Fruit fly (Drosophila melanogaster): Measurements from ENCODE around the gene CG9609.
A peak's percentile ranks its signal among the peaks of the same experiment; 100 is the strongest.

CG9609 gene

dm6 chrX:16813226-16813625 is 26.4 kb upstream of the CG9609 start:
- TF ChIP-seq gt (GFP tag; IDR thresholded peaks at IDR 0.05): no peak
- TF ChIP-seq CG14667 (GFP tag; IDR thresholded peaks at IDR 0.05): no peak
- TF ChIP-seq Blimp-1 (GFP tag; optimal IDR thresholded peaks at IDR 0.05): peak; percentile 33
- no peak for TF ChIP-seq CG33213 (GFP tag; optimal IDR thresholded peaks at IDR 0.05)
- peak; percentile 11 for TF ChIP-seq CG9727 (GFP tag; optimal IDR thresholded peaks at IDR 0.05)
- TF ChIP-seq bowl (GFP tag; IDR thresholded peaks at IDR 0.05): no peak
- no peak for TF ChIP-seq luna (GFP tag; optimal IDR thresholded peaks at IDR 0.05)
- TF ChIP-seq slbo (GFP tag; IDR thresholded peaks at IDR 0.05): peak; percentile 27; the same call in 1 of the 2 replicates
- TF ChIP-seq z (GFP tag; IDR thresholded peaks at IDR 0.05): no peak
- no peak for TF ChIP-seq Meics (GFP tag; optimal IDR thresholded peaks at IDR 0.05)
- TF ChIP-seq CG2712 (tag; optimal IDR thresholded peaks at IDR 0.05): peak; percentile 45
- TF ChIP-seq CoRest (tag; optimal IDR thresholded peaks at IDR 0.05): peak; percentile 39
- no peak for TF ChIP-seq CG34376 (GFP tag; optimal IDR thresholded peaks at IDR 0.05)
- peak; percentile 7 for TF ChIP-seq CG9437 (GFP tag; optimal IDR thresholded peaks at IDR 0.05)
- TF ChIP-seq dmrt99B (tag; optimal IDR thresholded peaks at IDR 0.05): peak; percentile 55
- peak; percentile 43 for TF ChIP-seq CG17359 (tag; optimal IDR thresholded peaks at IDR 0.05)
- TF ChIP-seq CG6689 (GFP tag; IDR thresholded peaks at IDR 0.05): peak; percentile 57
- TF ChIP-seq CG7839 (tag; optimal IDR thresholded peaks at IDR 0.05): peak; percentile 27
- peak; percentile 32 for TF ChIP-seq unpg (GFP tag; optimal IDR thresholded peaks at IDR 0.05)
- TF ChIP-seq Hand (GFP tag; optimal IDR thresholded peaks at IDR 0.05): no peak
- TF ChIP-seq tap (tag; optimal IDR thresholded peaks at IDR 0.05): peak; percentile 4
- TF ChIP-seq CG34422 (GFP tag; IDR thresholded peaks at IDR 0.05): 0 out of 3 replicates have a peak, but pooled peaks have one; percentile 21
- peak; percentile 36 for TF ChIP-seq CG13424 (tag; optimal IDR thresholded peaks at IDR 0.05)
- 0 out of 2 replicates have a peak, but pooled peaks have one; percentile 14 for TF ChIP-seq vvl (GFP tag; IDR thresholded peaks at IDR 0.05)
- TF ChIP-seq fd96Cb (tag; optimal IDR thresholded peaks at IDR 0.05): peak; percentile 36
- TF ChIP-seq Sox102F (GFP tag; optimal IDR thresholded peaks at IDR 0.05): peak; percentile 46
- peak; percentile 21; the same call in 2 of the 3 replicates for TF ChIP-seq tgo (GFP tag; IDR thresholded peaks at IDR 0.05)
- no peak for TF ChIP-seq jing (GFP tag; optimal IDR thresholded peaks at IDR 0.05)
- peak; percentile 46; the same call in 1 of the 2 replicates for TF ChIP-seq CG31441 (GFP tag; IDR thresholded peaks at IDR 0.05)
- peak; percentile 43 for TF ChIP-seq Oli (tag; optimal IDR thresholded peaks at IDR 0.05)
- TF ChIP-seq chif (GFP tag; optimal IDR thresholded peaks at IDR 0.05): no peak
- peak; percentile 17 for TF ChIP-seq CG7556 (GFP tag; optimal IDR thresholded peaks at IDR 0.05)
- TF ChIP-seq CG5953 (GFP tag; IDR thresholded peaks at IDR 0.05): no peak
- TF ChIP-seq CG12659 (GFP tag; optimal IDR thresholded peaks at IDR 0.05): peak; percentile 24
- 0 out of 2 replicates have a peak, but pooled peaks have one; percentile 15 for TF ChIP-seq Awh (GFP tag; IDR thresholded peaks at IDR 0.05)
- TF ChIP-seq CG13296 (GFP tag; optimal IDR thresholded peaks at IDR 0.05): peak; percentile 7
- peak; percentile 39 for TF ChIP-seq phol (tag; optimal IDR thresholded peaks at IDR 0.05)
- TF ChIP-seq CG4854 (GFP tag; optimal IDR thresholded peaks at IDR 0.05): no peak
- TF ChIP-seq wor (GFP tag; IDR thresholded peaks at IDR 0.05): no peak
- peak; percentile 44 for TF ChIP-seq Ets65A (GFP tag)
- TF ChIP-seq CG15269 (tag; optimal IDR thresholded peaks at IDR 0.05): peak; percentile 49
- TF ChIP-seq CG2678 (tag; optimal IDR thresholded peaks at IDR 0.05): peak; percentile 51
- peak; percentile 14 for TF ChIP-seq CG8924 (tag; optimal IDR thresholded peaks at IDR 0.05)
- TF ChIP-seq CG10366 (GFP tag; IDR thresholded peaks at IDR 0.05): peak; percentile 10; the same call in 1 of the 2 replicates
- peak; percentile 6 for TF ChIP-seq CG1602 (GFP tag; optimal IDR thresholded peaks at IDR 0.05)
- TF ChIP-seq CG17385 (GFP tag; optimal IDR thresholded peaks at IDR 0.05): peak; percentile 21
- peak; percentile 13 for TF ChIP-seq CG30403 (GFP tag; optimal IDR thresholded peaks at IDR 0.05)
- no peak for TF ChIP-seq Vsx1 (GFP tag; optimal IDR thresholded peaks at IDR 0.05)
- peak; percentile 67 for TF ChIP-seq CG11504 (tag; optimal IDR thresholded peaks at IDR 0.05)
- peak in 1 of 2 experiments; percentile 66 for TF ChIP-seq Hr51 (GFP tag; optimal IDR thresholded peaks at IDR 0.05)
